Fruit fly (Drosophila melanogaster) whole organism, wandering third instar larva: ENCODE results near the gene CG18563.
A peak's percentile ranks its signal among the peaks of the same experiment; 100 is the strongest.

ENCODE experiments used
- Abd-B ChIP-seq: fragments of >200 bp; optimal IDR thresholded peaks from 2 replicates; lab custom pipeline; 2017; ENCODE audit warnings: missing biosample characterization, missing genetic modification characterization
- CG32264 ChIP-seq: fragments of 200-800 bp; sonication (Bioruptor generic); optimal IDR thresholded peaks from 2 replicates; lab custom pipeline; 2016; ENCODE audit warnings: missing biosample characterization, missing genetic modification characterization
- CG9705 ChIP-seq: fragments of 200-800 bp; sonication (Bioruptor generic); optimal IDR thresholded peaks from 2 replicates; lab custom pipeline; 2018; ENCODE audit warnings: missing biosample characterization, mild to moderate bottlenecking, missing genetic modification characterization
- CrebA ChIP-seq: fragments of 200-800 bp; sonication (Bioruptor generic); optimal IDR thresholded peaks from 2 replicates; lab custom pipeline; 2016; ENCODE audit warnings: missing biosample characterization, mild to moderate bottlenecking, missing genetic modification characterization, borderline replicate concordance
- Dfd ChIP-seq: fragments of >200 bp; optimal IDR thresholded peaks from 2 replicates; lab custom pipeline; 2017; ENCODE audit warnings: missing biosample characterization, missing genetic modification characterization
- Dif ChIP-seq: fragments of 200-275, 200-300 bp; sonication (Bioruptor generic); optimal IDR thresholded peaks from 2 replicates; lab custom pipeline; 2018; ENCODE audit warnings: missing biosample characterization, missing genetic modification characterization; ENCODE audit not compliant: partially characterized antibody
- GATAd ChIP-seq: sonication (Bioruptor generic); optimal IDR thresholded peaks from 2 replicates; lab custom pipeline; 2016; ENCODE audit warnings: missing biosample characterization, missing genetic modification characterization
- HLH106 ChIP-seq: fragments of 200-800 bp; optimal IDR thresholded peaks from 3 replicates; lab custom pipeline; 2019; ENCODE audit warnings: missing biosample characterization, mild to moderate bottlenecking, missing genetic modification characterization, moderate library complexity
- Hnf4 ChIP-seq: fragments of 200-800 bp; sonication (Bioruptor generic); optimal IDR thresholded peaks from 2 replicates; lab custom pipeline; 2016; ENCODE audit warnings: missing biosample characterization, mild to moderate bottlenecking, missing genetic modification characterization
- Hr78 ChIP-seq: fragments of >200 bp; optimal IDR thresholded peaks from 2 replicates; lab custom pipeline; 2017; ENCODE audit warnings: missing biosample characterization, missing genetic modification characterization
- Hr83 ChIP-seq: fragments of 200-300 bp; sonication (Bioruptor generic); optimal IDR thresholded peaks from 2 replicates; lab custom pipeline; 2016; ENCODE audit warnings: missing biosample characterization, mild to moderate bottlenecking, missing genetic modification characterization, moderate library complexity; ENCODE audit not compliant: poor library complexity, severe bottlenecking
- Jra ChIP-seq: sonication (Bioruptor generic); optimal IDR thresholded peaks from 2 replicates; lab custom pipeline; 2016; ENCODE audit warnings: missing biosample characterization, missing genetic modification characterization
- Mio ChIP-seq: sonication (Bioruptor generic); optimal IDR thresholded peaks from 2 replicates; lab custom pipeline; 2016; ENCODE audit warnings: missing biosample characterization, missing genetic modification characterization
- Myc ChIP-seq: fragments of >200 bp; optimal IDR thresholded peaks from 2 replicates; lab custom pipeline; 2017
- N ChIP-seq: fragments of >200 bp; optimal IDR thresholded peaks from 2 replicates; lab custom pipeline; 2018; ENCODE audit warnings: missing biosample characterization, missing external identifiers, missing genetic modification characterization
- OdsH ChIP-seq: fragments of 200-800 bp; sonication (Bioruptor generic); optimal IDR thresholded peaks from 2 replicates; lab custom pipeline; 2016; ENCODE audit warnings: missing biosample characterization, mild to moderate bottlenecking, missing genetic modification characterization
- Rel ChIP-seq, 2 experiments: fragments of 200-800 bp; sonication (Bioruptor generic) in 1 of 2; optimal IDR thresholded peaks; 2 replicates in 1 of 2; 3 replicates in 1 of 2; lab custom pipeline; 2016 to 2019; ENCODE audit warnings: mild to moderate bottlenecking in 2 of 2, missing biosample characterization in 2 of 2, missing genetic modification characterization in 2 of 2, moderate library complexity in 1 of 2
- Sp1 ChIP-seq: fragments of 200-800 bp; sonication (Bioruptor generic); optimal IDR thresholded peaks from 3 replicates; lab custom pipeline; 2019; ENCODE audit warnings: missing biosample characterization, mild to moderate bottlenecking, missing genetic modification characterization, moderate library complexity
- Vsx2 ChIP-seq: fragments of 200-300, 225-300 bp; sonication (Bioruptor generic); optimal IDR thresholded peaks from 2 replicates; lab custom pipeline; 2018; ENCODE audit warnings: missing biosample characterization, missing genetic modification characterization; ENCODE audit not compliant: partially characterized antibody
- br ChIP-seq: fragments of 200-800 bp; sonication (Bioruptor generic); optimal IDR thresholded peaks from 2 replicates; lab custom pipeline; 2016; ENCODE audit warnings: missing biosample characterization, missing genetic modification characterization
- brk ChIP-seq: fragments of 200-800 bp; sonication (Bioruptor generic); optimal IDR thresholded peaks from 2 replicates; lab custom pipeline; 2016; ENCODE audit warnings: missing biosample characterization, mild to moderate bottlenecking, missing genetic modification characterization
- dl ChIP-seq, 2 experiments: fragments of 175-275, 200-275 bp in 1 of 2; fragments of 200-275 bp in 1 of 2; sonication (Bioruptor generic); optimal IDR thresholded peaks; lab custom pipeline; 2018; ENCODE audit warnings: mild to moderate bottlenecking in 2 of 2, missing biosample characterization in 2 of 2, missing genetic modification characterization in 2 of 2, moderate library complexity in 2 of 2; ENCODE audit not compliant: partially characterized antibody in 2 of 2, insufficient read depth in 1 of 2
- dmrt93B ChIP-seq: fragments of 200-800 bp; sonication (Bioruptor generic); optimal IDR thresholded peaks from 2 replicates; lab custom pipeline; 2018; ENCODE audit warnings: missing biosample characterization, mild to moderate bottlenecking, missing genetic modification characterization
- dsf ChIP-seq: sonication (Bioruptor generic); optimal IDR thresholded peaks from 2 replicates; lab custom pipeline; 2016; ENCODE audit warnings: missing biosample characterization, missing genetic modification characterization, borderline replicate concordance
- ey ChIP-seq: fragments of 200-800 bp; sonication (Bioruptor generic); optimal IDR thresholded peaks from 2 replicates; lab custom pipeline; 2016; ENCODE audit warnings: missing biosample characterization, missing genetic modification characterization
- foxo ChIP-seq, 2 experiments: fragments of 200-800 bp; sonication (Bioruptor generic); optimal IDR thresholded peaks; 2 replicates in 1 of 2; 3 replicates in 1 of 2; lab custom pipeline; 2016 to 2017; ENCODE audit warnings: missing biosample characterization in 2 of 2, missing genetic modification characterization in 2 of 2
- fru ChIP-seq: fragments of 200-800 bp; sonication (Bioruptor generic); optimal IDR thresholded peaks from 3 replicates; lab custom pipeline; 2016; ENCODE audit warnings: missing biosample characterization, mild to moderate bottlenecking, missing genetic modification characterization
- h ChIP-seq: fragments of 200-800 bp; sonication (Bioruptor generic); optimal IDR thresholded peaks from 3 replicates; lab custom pipeline; 2016; ENCODE audit warnings: missing biosample characterization, mild to moderate bottlenecking, missing genetic modification characterization
- jim ChIP-seq: fragments of 175-275, 200-325 bp; sonication (Bioruptor generic); optimal IDR thresholded peaks from 2 replicates; lab custom pipeline; 2016; ENCODE audit warnings: missing biosample characterization, mild to moderate bottlenecking, missing genetic modification characterization
- lola ChIP-seq: fragments of >200 bp; optimal IDR thresholded peaks from 2 replicates; lab custom pipeline; 2017; ENCODE audit warnings: missing biosample characterization, missing genetic modification characterization
- pan ChIP-seq: fragments of >200 bp; optimal IDR thresholded peaks from 2 replicates; lab custom pipeline; 2017
- psq ChIP-seq: fragments of 200-800 bp; sonication (Bioruptor generic); optimal IDR thresholded peaks from 3 replicates; lab custom pipeline; 2017; ENCODE audit warnings: missing biosample characterization, mild to moderate bottlenecking, missing genetic modification characterization, moderate library complexity
- rgr ChIP-seq: fragments of 200-800 bp; sonication (Bioruptor generic); optimal IDR thresholded peaks from 3 replicates; lab custom pipeline; 2016; ENCODE audit warnings: missing biosample characterization, mild to moderate bottlenecking, missing genetic modification characterization
- sage ChIP-seq: fragments of 200-800 bp; sonication (Bioruptor generic); optimal IDR thresholded peaks from 2 replicates; lab custom pipeline; 2016; ENCODE audit warnings: missing biosample characterization, mild to moderate bottlenecking, missing genetic modification characterization
- sv ChIP-seq: fragments of 200-800 bp; sonication (Bioruptor generic); optimal IDR thresholded peaks from 3 replicates; lab custom pipeline; 2016; ENCODE audit warnings: missing biosample characterization, missing genetic modification characterization
- tai ChIP-seq: sonication (Bioruptor generic); optimal IDR thresholded peaks from 2 replicates; lab custom pipeline; 2016; ENCODE audit warnings: missing biosample characterization, missing genetic modification characterization
- usp ChIP-seq: fragments of >200 bp; optimal IDR thresholded peaks from 2 replicates; lab custom pipeline; 2017; ENCODE audit warnings: missing biosample characterization, missing genetic modification characterization
- woc ChIP-seq: sonication (Bioruptor generic); optimal IDR thresholded peaks from 2 replicates; lab custom pipeline; 2016; ENCODE audit warnings: missing biosample characterization, mild to moderate bottlenecking, missing genetic modification characterization

CG18563 gene

DNA sequence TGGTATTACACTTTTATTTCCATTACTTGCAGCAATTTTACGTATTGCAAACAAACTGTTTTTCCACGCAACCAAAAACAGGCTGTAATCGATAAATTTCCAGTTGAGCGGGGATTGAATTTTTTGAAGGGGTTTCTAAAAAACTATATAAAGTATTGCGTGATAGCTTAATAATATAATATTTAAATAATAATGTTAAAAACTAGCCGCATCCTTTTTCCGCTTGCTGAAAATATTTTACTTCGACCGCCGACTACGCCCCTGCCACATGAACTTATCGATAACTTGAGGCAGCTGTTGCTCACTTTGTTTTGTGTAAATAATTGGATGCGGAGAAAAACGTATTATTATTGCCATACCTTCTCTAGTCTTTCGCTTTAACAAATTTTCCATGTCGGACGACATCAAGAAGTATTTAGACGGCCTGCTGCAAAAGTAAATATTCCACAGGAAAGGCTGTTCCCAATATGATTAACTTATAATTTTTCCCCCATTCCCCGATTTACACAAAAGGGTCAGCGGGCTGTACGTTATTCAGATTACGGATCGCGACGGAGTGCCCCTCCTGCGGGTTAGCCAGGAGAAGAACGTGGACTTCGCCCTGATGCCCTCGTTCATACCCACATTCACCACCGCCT, 23.2 kb upstream of the CG18563 start, which contains the start of the genes fws and Lamtor3 (continued):
- no peak for TF ChIP-seq Abd-B
- TF ChIP-seq, all 38 proteins: peak for 25

DNA sequence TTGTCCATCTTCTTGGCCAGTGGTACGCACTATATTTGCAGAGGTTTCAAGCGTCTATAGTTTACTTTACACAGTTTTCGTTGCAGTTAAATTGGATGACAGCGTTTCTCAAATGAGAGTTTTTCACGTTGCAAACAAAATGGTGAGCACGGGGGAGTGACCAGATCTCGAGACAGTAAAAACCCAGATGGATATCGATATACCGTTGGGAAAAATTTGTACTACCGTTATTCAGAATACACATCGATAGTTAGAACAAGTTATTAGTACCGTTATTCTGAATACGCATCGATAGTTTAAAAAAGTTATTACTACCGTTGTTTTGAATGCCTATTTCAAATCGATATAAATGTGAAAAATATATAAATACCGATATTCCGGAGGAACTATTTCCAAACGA, 19.9 kb upstream of the CG18563 start, which contains the start of gene cass:
TSS of gene cass (minus strand) at position 179 of the 400 bp plus-strand sequence.
- TF ChIP-seq Jra (GFP tag; lab: Kevin White, UChicago): peak; percentile 32
- no peak for TF ChIP-seq fru (GFP tag; lab: Kevin White, UChicago)
- TF ChIP-seq Rel (GFP tag; optimal IDR thresholded peaks at IDR 0.05; lab: Kevin White, UChicago): no peak
- TF ChIP-seq Rel (tag; optimal IDR thresholded peaks at IDR 0.05; lab: Kevin White, UChicago): peak; percentile 25
- TF ChIP-seq rgr (GFP tag; lab: Kevin White, UChicago): peak; percentile 33
- TF ChIP-seq Myc (lab: Kevin White, UChicago): peak; percentile 14
- no peak for TF ChIP-seq CrebA (GFP tag; lab: Kevin White, UChicago)
- TF ChIP-seq Sp1: peak; percentile 6

DNA sequence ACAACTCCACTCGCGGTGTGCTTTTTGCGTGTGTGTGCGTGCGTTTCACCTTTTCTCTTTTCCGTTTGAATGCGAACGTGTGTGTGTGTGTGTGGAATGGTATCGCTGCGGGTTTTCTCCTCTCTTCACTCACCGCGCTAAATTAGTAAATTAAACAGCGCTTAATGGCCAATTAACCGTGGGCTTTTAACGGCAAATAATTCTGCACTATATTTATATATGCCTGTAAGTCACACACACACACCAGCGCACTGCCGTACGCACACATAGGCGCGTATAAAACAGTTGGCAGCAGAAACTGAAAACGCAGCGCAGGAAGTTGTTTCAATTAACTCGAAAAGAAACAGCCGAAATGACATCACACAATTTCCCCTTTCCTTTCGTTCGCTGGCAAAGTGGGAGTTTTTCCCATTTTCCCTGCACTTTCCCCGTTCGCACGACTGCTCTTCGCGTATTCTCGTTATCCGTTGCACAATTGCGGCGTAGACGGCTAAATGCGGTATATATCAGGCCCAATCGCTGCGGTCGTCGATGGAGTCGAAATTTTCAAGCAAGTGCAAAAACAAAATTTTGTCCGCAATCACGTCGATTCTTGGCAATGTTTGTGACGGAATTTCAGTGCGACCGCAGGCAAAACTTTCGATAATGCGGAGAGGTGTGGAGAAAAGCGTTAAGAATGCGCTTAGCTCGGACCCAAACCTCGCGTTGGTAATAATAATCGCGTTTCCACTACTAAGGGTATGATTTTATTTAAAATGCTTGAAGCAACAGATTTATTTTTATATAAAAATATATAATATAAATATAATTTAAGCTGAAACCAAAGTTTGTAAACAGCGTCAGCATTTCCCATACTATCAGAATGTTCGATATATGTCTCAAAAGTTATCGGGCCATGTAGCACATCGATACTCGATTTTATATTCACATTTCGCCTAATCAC, 15.0 kb upstream of the CG18563 start, which contains the start of gene BicD:
TSS of gene BicD (minus strand) at position 634 of the 943 bp plus-strand sequence.
- TF ChIP-seq usp (GFP tag; lab: Kevin White, UChicago): no peak
- TF ChIP-seq Abd-B: no peak
- no peak for TF ChIP-seq CrebA (GFP tag; lab: Kevin White, UChicago)
- no peak for TF ChIP-seq jim (GFP tag; lab: Kevin White, UChicago)
- no peak for TF ChIP-seq GATAd (GFP tag; lab: Kevin White, UChicago)
- TF ChIP-seq dl (GFP tag; optimal IDR thresholded peaks at IDR 0.05; lab: Kevin White, UChicago; ENCODE audit: insufficient read depth in 1 of 2, partially characterized antibody in 2 of 2): no peak
- TF ChIP-seq Dfd: no peak
- no peak for TF ChIP-seq woc (GFP tag; lab: Kevin White, UChicago)
- no peak for TF ChIP-seq ey (GFP tag; lab: Kevin White, UChicago)
- no peak for TF ChIP-seq Hr78 (GFP tag; lab: Kevin White, UChicago)
- TF ChIP-seq dmrt93B (GFP tag; lab: Kevin White, UChicago): no peak
- no peak for TF ChIP-seq Hnf4 (GFP tag; lab: Kevin White, UChicago)
- no peak for TF ChIP-seq h (GFP tag; lab: Kevin White, UChicago)
- no peak for TF ChIP-seq Jra (GFP tag; lab: Kevin White, UChicago)
- no peak for TF ChIP-seq sage (GFP tag; lab: Kevin White, UChicago)
- TF ChIP-seq rgr (GFP tag; lab: Kevin White, UChicago): peak; percentile 5
- TF ChIP-seq fru (GFP tag; lab: Kevin White, UChicago): no peak
- no peak for TF ChIP-seq psq (GFP tag; lab: Kevin White, UChicago)
- no peak for TF ChIP-seq pan (lab: Kevin White, UChicago)
- TF ChIP-seq Dif (GFP tag; lab: Kevin White, UChicago): no peak
- no peak for TF ChIP-seq lola (GFP tag; lab: Kevin White, UChicago)
- TF ChIP-seq CG9705 (GFP tag; lab: Kevin White, UChicago): no peak
- no peak for TF ChIP-seq brk (GFP tag; lab: Kevin White, UChicago)
- no peak for TF ChIP-seq dsf
- peak; percentile 25 for TF ChIP-seq HLH106 (tag; lab: Kevin White, UChicago)
- no peak for TF ChIP-seq Mio (GFP tag; lab: Kevin White, UChicago)
- TF ChIP-seq foxo (GFP tag; optimal IDR thresholded peaks at IDR 0.05; lab: Kevin White, UChicago): peak in 1 of 2 experiments; percentile 20
- TF ChIP-seq Sp1: peak; percentile 38
- TF ChIP-seq Rel (GFP tag; optimal IDR thresholded peaks at IDR 0.05; lab: Kevin White, UChicago): no peak
- peak; percentile 16 for TF ChIP-seq Rel (tag; optimal IDR thresholded peaks at IDR 0.05; lab: Kevin White, UChicago)
- TF ChIP-seq Vsx2: no peak
- TF ChIP-seq OdsH (GFP tag; lab: Kevin White, UChicago): no peak
- no peak for TF ChIP-seq sv
- TF ChIP-seq tai (GFP tag; lab: Kevin White, UChicago): no peak
- no peak for TF ChIP-seq br (GFP tag; lab: Kevin White, UChicago)
- TF ChIP-seq Hr83 (GFP tag; lab: Kevin White, UChicago): no peak
- peak; percentile 54 for TF ChIP-seq N (GFP tag; lab: Kevin White, UChicago)
- no peak for TF ChIP-seq CG32264 (GFP tag; lab: Kevin White, UChicago)
- peak; percentile 25 for TF ChIP-seq Myc (lab: Kevin White, UChicago)
